Fruit fly (Drosophila melanogaster): ENCODE data around the gene CG8360.

CG8360 gene

dm6 chr2L:8212666-8213270 is at the start of gene CG8360, which contains the start of gene CG8372 (continued):
- TF ChIP-seq pho (GFP tag; optimal IDR thresholded peaks at IDR 0.05) (peak; percentile 99), nau (GFP tag; optimal IDR thresholded peaks at IDR 0.05) (peak; percentile 99), Opbp (GFP tag; IDR thresholded peaks at IDR 0.05; ENCODE audit: partially characterized antibody) (no peak; the same call in 2 of the 3 replicates), CG18619 (GFP tag; optimal IDR thresholded peaks at IDR 0.05) (peak; percentile 98), her (GFP tag; optimal IDR thresholded peaks at IDR 0.05) (peak; percentile 98), Nf-YC (tag; optimal IDR thresholded peaks at IDR 0.05) (peak; percentile 92), ERR (GFP tag; optimal IDR thresholded peaks at IDR 0.05) (peak; percentile 99), Ptx1 (GFP tag; IDR thresholded peaks at IDR 0.05) (peak; percentile 100), HLH4C (GFP tag; IDR thresholded peaks at IDR 0.05; ENCODE audit: partially characterized antibody) (0 out of 3 replicates have a peak, but pooled peaks have one; percentile 20), jigr1 (GFP tag; IDR thresholded peaks at IDR 0.05) (peak; percentile 97), CG7963 (GFP tag; IDR thresholded peaks at IDR 0.05; ENCODE audit: partially characterized antibody) (no peak), Chrac-16 (GFP tag; optimal IDR thresholded peaks at IDR 0.05) (peak; percentile 99), usp (GFP tag; optimal IDR thresholded peaks at IDR 0.05) (no peak), CG10267 (tag; optimal IDR thresholded peaks at IDR 0.05) (peak; percentile 100), eve (GFP tag; optimal IDR thresholded peaks at IDR 0.05) (peak in 1 of 2 experiments; percentile 46), Hr3 (GFP tag; optimal IDR thresholded peaks at IDR 0.05) (peak; percentile 99), wdn (GFP tag; IDR thresholded peaks at IDR 0.05) (peak; percentile 97), Xbp1 (GFP tag; optimal IDR thresholded peaks at IDR 0.05) (peak; percentile 100), ci (GFP tag; IDR thresholded peaks at IDR 0.05) (peak; percentile 99), CG33213 (GFP tag; optimal IDR thresholded peaks at IDR 0.05) (peak; percentile 99), CTCF (GFP tag; optimal IDR thresholded peaks at IDR 0.05) (peak; percentile 76), B-H2 (GFP tag; optimal IDR thresholded peaks at IDR 0.05) (peak; percentile 98), pfk (GFP tag; optimal IDR thresholded peaks at IDR 0.05) (peak; percentile 59), CG1647 (GFP tag; optimal IDR thresholded peaks at IDR 0.05) (peak; percentile 99), oc (tag; optimal IDR thresholded peaks at IDR 0.05) (peak; percentile 97), Dll (GFP tag; IDR thresholded peaks at IDR 0.05; ENCODE audit: partially characterized antibody) (peak; percentile 74), Hmx (GFP tag; optimal IDR thresholded peaks at IDR 0.05) (peak; percentile 97), gfzf (GFP tag; optimal IDR thresholded peaks at IDR 0.05) (peak; percentile 46), Sry-β (GFP tag; optimal IDR thresholded peaks at IDR 0.05) (peak; percentile 72), CG6683 (GFP tag; optimal IDR thresholded peaks at IDR 0.05) (peak; percentile 95), dmrt11E (tag; optimal IDR thresholded peaks at IDR 0.05) (peak; percentile 95), CG7556 (GFP tag; optimal IDR thresholded peaks at IDR 0.05) (peak; percentile 98), BEAF-32 (GFP tag; optimal IDR thresholded peaks at IDR 0.05) (peak; percentile 58), hth (optimal IDR thresholded peaks at IDR 0.05) (no peak), Camta (GFP tag; optimal IDR thresholded peaks at IDR 0.05) (peak; percentile 99), ken (GFP tag; IDR thresholded peaks at IDR 0.05) (peak; percentile 99), fd3F (GFP tag; optimal IDR thresholded peaks at IDR 0.05) (peak; percentile 96), CG18764 (GFP tag; optimal IDR thresholded peaks at IDR 0.05) (peak; percentile 98), trem (tag; optimal IDR thresholded peaks at IDR 0.05) (peak; percentile 96), ro (GFP tag; IDR thresholded peaks at IDR 0.05) (peak; percentile 98), CG42726 (GFP tag; IDR thresholded peaks at IDR 0.05; ENCODE audit: partially characterized antibody) (no peak), CG12769 (tag; optimal IDR thresholded peaks at IDR 0.05) (peak; percentile 98), ATbp (GFP tag; optimal IDR thresholded peaks at IDR 0.05) (peak; percentile 98), CG3281 (GFP tag; optimal IDR thresholded peaks at IDR 0.05) (peak; percentile 98), CG11723 (GFP tag; optimal IDR thresholded peaks at IDR 0.05) (peak; percentile 99), vnd (GFP tag; IDR thresholded peaks at IDR 0.05; ENCODE audit: partially characterized antibody) (no peak), CG32767 (GFP tag; IDR thresholded peaks at IDR 0.05) (peak; percentile 98), pnt (GFP tag; optimal IDR thresholded peaks at IDR 0.05) (peak; percentile 99), gro (GFP tag; optimal IDR thresholded peaks at IDR 0.05) (peak; percentile 99), CG10366 (GFP tag; IDR thresholded peaks at IDR 0.05) (peak; percentile 99)
